Fruit fly (Drosophila melanogaster): Measurements from ENCODE around the gene CG9705.

Gene CG9705

dm6 chr3L:16786728-16787127, 6.8 kb downstream of the CG9705 start, which contains the start of gene eIF3e (continued):
- TF ChIP-seq lab (GFP tag; optimal IDR thresholded peaks at IDR 0.05) (no peak), CG31224 (GFP tag; IDR thresholded peaks at IDR 0.05) (no peak), CG1233 (GFP tag; optimal IDR thresholded peaks at IDR 0.05) (no peak), CG7372 (GFP tag; IDR thresholded peaks at IDR 0.05) (no peak), lov (optimal IDR thresholded peaks at IDR 0.05) (no peak), lov (GFP tag; IDR thresholded peaks at IDR 0.05) (no peak), amos (GFP tag; IDR thresholded peaks at IDR 0.05; ENCODE audit: partially characterized antibody) (peak; percentile 22; the same call in 1 of the 2 replicates), CG13287 (GFP tag; IDR thresholded peaks at IDR 0.05; ENCODE audit: partially characterized antibody) (peak; percentile 46; the same call in 1 of the 2 replicates), CG4707 (GFP tag; optimal IDR thresholded peaks at IDR 0.05) (no peak), eve (GFP tag; optimal IDR thresholded peaks at IDR 0.05) (no peak), so (GFP tag; IDR thresholded peaks at IDR 0.05) (no peak), CG2875 (GFP tag; optimal IDR thresholded peaks at IDR 0.05) (no peak), z (GFP tag; IDR thresholded peaks at IDR 0.05) (no peak), BEAF-32 (GFP tag; optimal IDR thresholded peaks at IDR 0.05) (peak; percentile 28), CG1603 (tag; optimal IDR thresholded peaks at IDR 0.05) (no peak), CG5245 (GFP tag; optimal IDR thresholded peaks at IDR 0.05) (no peak), Oaz (GFP tag; IDR thresholded peaks at IDR 0.05) (no peak), grn (GFP tag; optimal IDR thresholded peaks at IDR 0.05) (no peak), otp (GFP tag; IDR thresholded peaks at IDR 0.05) (no peak), dati (GFP tag; IDR thresholded peaks at IDR 0.05) (no peak), CG8290 (GFP tag; optimal IDR thresholded peaks at IDR 0.05) (no peak), CG8290 (tag; optimal IDR thresholded peaks at IDR 0.05) (no peak), Dref (GFP tag; IDR thresholded peaks at IDR 0.05) (no peak), row (GFP tag; IDR thresholded peaks at IDR 0.05) (peak; percentile 51), yki (optimal IDR thresholded peaks at IDR 0.05) (no peak), CkIIα-i1 (GFP tag; IDR thresholded peaks at IDR 0.05) (no peak), CG5953 (GFP tag; IDR thresholded peaks at IDR 0.05) (no peak), CG32767 (GFP tag; IDR thresholded peaks at IDR 0.05) (no peak), br (optimal IDR thresholded peaks at IDR 0.05) (no peak), gcm (GFP tag; optimal IDR thresholded peaks at IDR 0.05) (no peak), Bdp1 (GFP tag; optimal IDR thresholded peaks at IDR 0.05) (no peak), CG17568 (GFP tag; optimal IDR thresholded peaks at IDR 0.05) (no peak), CG10959 (GFP tag; IDR thresholded peaks at IDR 0.05) (no peak), Adf1 (GFP tag; IDR thresholded peaks at IDR 0.05) (no peak), sens (GFP tag) (peak; percentile 72), Nf-YC (tag; optimal IDR thresholded peaks at IDR 0.05) (no peak), CG3838 (GFP tag; optimal IDR thresholded peaks at IDR 0.05) (no peak), CG3726 (GFP tag; IDR thresholded peaks at IDR 0.05) (no peak), bowl (GFP tag; IDR thresholded peaks at IDR 0.05) (no peak), CG12104 (GFP tag; optimal IDR thresholded peaks at IDR 0.05) (no peak), zfh1 (GFP tag; IDR thresholded peaks at IDR 0.05) (no peak), Usf (GFP tag; optimal IDR thresholded peaks at IDR 0.05) (no peak), CG12942 (GFP tag; optimal IDR thresholded peaks at IDR 0.05) (no peak), CG33213 (GFP tag; optimal IDR thresholded peaks at IDR 0.05) (no peak), CG11695 (GFP tag; IDR thresholded peaks at IDR 0.05) (no peak), schlank (tag; optimal IDR thresholded peaks at IDR 0.05) (no peak), al (GFP tag; IDR thresholded peaks at IDR 0.05) (no peak), Sry-β (GFP tag; optimal IDR thresholded peaks at IDR 0.05) (no peak), Asciz (GFP tag; optimal IDR thresholded peaks at IDR 0.05) (no peak), HmgZ (tag; optimal IDR thresholded peaks at IDR 0.05) (no peak), Hr51 (GFP tag; optimal IDR thresholded peaks at IDR 0.05) (no peak), CG18764 (GFP tag; optimal IDR thresholded peaks at IDR 0.05) (no peak), Camta (GFP tag; optimal IDR thresholded peaks at IDR 0.05) (no peak), Optix (GFP tag; IDR thresholded peaks at IDR 0.05) (no peak)

Measured in whole organism, embryonic.